Fruit fly (Drosophila melanogaster): ENCODE measurements around the gene CG31106.

Gene CG31106

DNA sequence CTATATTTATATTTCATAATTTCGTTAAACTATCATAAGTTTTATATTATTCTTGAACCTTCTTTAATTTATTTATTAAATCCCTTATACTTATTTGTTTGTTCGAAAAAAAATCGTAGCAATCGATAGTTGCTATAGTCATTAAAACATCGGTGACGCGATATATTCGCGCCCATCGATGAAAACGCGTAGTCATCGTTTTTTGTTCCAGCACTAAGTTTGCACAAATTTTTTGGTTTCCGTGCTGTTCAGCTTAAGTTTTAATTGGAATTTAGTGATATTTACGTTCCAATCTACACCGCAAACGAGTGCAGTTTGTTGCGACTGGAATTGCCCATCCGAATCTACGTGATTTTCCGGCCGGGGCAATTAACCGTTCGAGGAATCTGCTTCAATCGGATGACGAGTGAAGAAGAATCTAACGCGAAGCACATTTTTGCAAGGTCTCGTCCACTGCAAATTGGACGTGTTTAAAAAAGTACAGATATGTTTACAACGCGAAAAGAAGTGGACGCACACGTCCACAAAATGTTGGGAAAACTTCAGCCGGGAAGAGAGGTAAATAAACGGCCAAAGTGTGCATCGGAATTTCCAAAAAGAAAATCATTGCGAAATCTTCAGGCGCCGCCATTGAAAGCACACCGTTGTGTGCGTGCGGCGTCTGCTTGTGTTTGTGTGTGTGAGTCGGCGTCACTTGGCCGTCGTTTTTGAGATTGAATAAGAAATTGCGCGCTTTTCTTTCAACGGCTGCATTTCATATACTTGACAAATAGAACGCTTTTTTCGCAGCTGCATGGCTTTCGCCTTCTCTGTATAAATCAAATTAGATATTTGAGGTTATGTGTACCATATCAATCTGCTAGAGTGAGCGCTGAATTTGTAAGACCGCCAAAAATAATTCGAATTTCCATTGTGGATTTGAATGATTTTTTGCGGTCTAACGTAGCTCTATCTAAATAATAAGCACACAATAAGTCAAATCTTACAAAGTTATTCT is 33.3 kb downstream of the CG31106 start, which contains the start of gene Nup358 (continued):
- TF ChIP-seq Sin3A (optimal IDR thresholded peaks at IDR 0.05) (peak; percentile 75), Xbp1 (GFP tag; optimal IDR thresholded peaks at IDR 0.05) (peak; percentile 38), CG1603 (tag; optimal IDR thresholded peaks at IDR 0.05) (peak; percentile 62), CG12659 (GFP tag; optimal IDR thresholded peaks at IDR 0.05) (peak; percentile 46), fd3F (GFP tag; optimal IDR thresholded peaks at IDR 0.05) (no peak), Ssrp (tag; optimal IDR thresholded peaks at IDR 0.05) (no peak), CG7963 (GFP tag; IDR thresholded peaks at IDR 0.05; ENCODE audit: partially characterized antibody) (peak; percentile 97), CG10654 (GFP tag; optimal IDR thresholded peaks at IDR 0.05) (no peak), CG17328 (GFP tag; IDR thresholded peaks at IDR 0.05) (no peak), CG14710 (tag; optimal IDR thresholded peaks at IDR 0.05) (peak; percentile 55), D (optimal IDR thresholded peaks at IDR 0.05) (no peak), D (GFP tag; optimal IDR thresholded peaks at IDR 0.05) (no peak), danr (GFP tag; IDR thresholded peaks at IDR 0.05) (no peak), vvl (GFP tag; IDR thresholded peaks at IDR 0.05) (peak; percentile 17; the same call in 1 of the 2 replicates), CG16863 (GFP tag; optimal IDR thresholded peaks at IDR 0.05) (no peak), bigmax (GFP tag; optimal IDR thresholded peaks at IDR 0.05) (peak; percentile 96), ara (GFP tag; IDR thresholded peaks at IDR 0.05) (no peak), Myb (GFP tag; optimal IDR thresholded peaks at IDR 0.05) (peak; percentile 9), ap (GFP tag; IDR thresholded peaks at IDR 0.05) (no peak)

DNA sequence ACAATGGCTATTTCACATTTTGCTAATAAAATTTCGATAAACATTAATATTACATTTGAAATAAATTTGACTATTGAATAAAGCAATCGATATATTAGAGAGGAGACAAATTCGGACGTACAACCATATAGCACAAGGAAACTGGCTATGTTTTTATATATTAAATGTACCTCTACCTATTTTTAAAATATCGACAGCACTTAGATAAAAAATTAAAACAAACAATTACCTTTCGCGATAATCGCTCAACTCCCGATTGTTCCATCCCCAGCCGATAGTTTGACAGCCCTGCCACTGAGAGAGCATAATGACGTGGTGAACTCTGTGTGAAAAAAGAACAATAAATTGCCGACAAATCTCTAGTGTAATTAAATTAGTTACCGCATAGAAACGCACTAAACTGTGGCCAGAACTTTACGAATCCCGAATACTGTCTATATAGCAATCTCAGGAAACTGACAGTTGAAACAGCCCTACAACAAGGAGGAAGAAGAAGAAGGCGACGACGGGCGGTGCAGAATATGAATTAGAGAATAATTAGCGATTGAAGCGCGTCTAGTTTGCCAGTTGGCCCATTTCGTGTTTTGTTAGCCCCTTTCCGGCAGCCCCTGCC is 42.6 kb downstream of the CG31106 start, which contains the start of gene CG11857:
Gene CG11857 (plus strand): TSS at position 271 of the 613 bp plus-strand sequence.
- TF ChIP-seq CG42726 (GFP tag; IDR thresholded peaks at IDR 0.05; ENCODE audit: partially characterized antibody) (peak; percentile 98), caup (GFP tag; optimal IDR thresholded peaks at IDR 0.05; ENCODE audit: severe bottlenecking) (peak; percentile 97), br (optimal IDR thresholded peaks at IDR 0.05) (no peak), aop (GFP tag; IDR thresholded peaks at IDR 0.05) (peak; percentile 96), Lhr (GFP tag; optimal IDR thresholded peaks at IDR 0.05) (peak; percentile 92), CG10565 (GFP tag; optimal IDR thresholded peaks at IDR 0.05) (peak; percentile 91), slou (GFP tag; optimal IDR thresholded peaks at IDR 0.05) (peak; percentile 98), ken (GFP tag; IDR thresholded peaks at IDR 0.05) (peak; percentile 99), NK7.1 (GFP tag; optimal IDR thresholded peaks at IDR 0.05) (peak; percentile 93), onecut (GFP tag; IDR thresholded peaks at IDR 0.05) (peak; percentile 93), zfh2 (GFP tag; optimal IDR thresholded peaks at IDR 0.05) (peak; percentile 99), sqz (GFP tag; optimal IDR thresholded peaks at IDR 0.05) (no peak), crol (GFP tag; IDR thresholded peaks at IDR 0.05) (peak; percentile 80), CG8765 (GFP tag; IDR thresholded peaks at IDR 0.05) (peak; percentile 98), phol (tag; optimal IDR thresholded peaks at IDR 0.05) (peak; percentile 98), CG11560 (tag; IDR thresholded peaks at IDR 0.05) (peak; percentile 93), fu2 (GFP tag; optimal IDR thresholded peaks at IDR 0.05) (peak; percentile 97), az2 (GFP tag; optimal IDR thresholded peaks at IDR 0.05) (peak; percentile 99), Med (GFP tag) (peak; percentile 100), CG7963 (GFP tag; IDR thresholded peaks at IDR 0.05; ENCODE audit: partially characterized antibody) (peak; percentile 99), Bgb (GFP tag; IDR thresholded peaks at IDR 0.05; ENCODE audit: partially characterized antibody) (peak; percentile 99), CG6683 (GFP tag; optimal IDR thresholded peaks at IDR 0.05) (peak; percentile 87), Eip74EF (GFP tag; optimal IDR thresholded peaks at IDR 0.05) (peak in 1 of 2 experiments; percentile 85), dpn (GFP tag; optimal IDR thresholded peaks at IDR 0.05) (peak; percentile 98 to 99), Mrtf (GFP tag; IDR thresholded peaks at IDR 0.05) (peak; percentile 99), CG11723 (GFP tag; optimal IDR thresholded peaks at IDR 0.05) (peak; percentile 94), CG1647 (GFP tag; optimal IDR thresholded peaks at IDR 0.05) (peak; percentile 97), repo (GFP tag; optimal IDR thresholded peaks at IDR 0.05) (peak; percentile 95), Gug (GFP tag; IDR thresholded peaks at IDR 0.05) (peak; percentile 99), CG7786 (GFP tag; optimal IDR thresholded peaks at IDR 0.05) (peak; percentile 98)

Measured in whole organism, embryonic.